Worm (Caenorhabditis elegans): ENCODE results near the gene immp-1.

The immp-1 gene

ce11 chrIII:11811839-11812238 is 37.1 kb downstream of the immp-1 start (continued):
- TF ChIP-seq ceh-9 (tag; optimal IDR thresholded peaks at IDR 0.05) (no peak), fos-1 (tag; optimal IDR thresholded peaks at IDR 0.05) (no peak), ceh-82 (tag; optimal IDR thresholded peaks at IDR 0.05) (no peak), ceh-16 (tag; optimal IDR thresholded peaks at IDR 0.05) (no peak), elt-2 (tag; optimal IDR thresholded peaks at IDR 0.05) (no peak), nhr-25 (tag; optimal IDR thresholded peaks at IDR 0.05) (peak; percentile 65), eor-1 (tag; optimal IDR thresholded peaks at IDR 0.05) (no peak), nhr-28 (tag; optimal IDR thresholded peaks at IDR 0.05) (no peak), nhr-11 (tag; optimal IDR thresholded peaks at IDR 0.05) (no peak), tbx-2 (tag; optimal IDR thresholded peaks at IDR 0.05) (no peak)

DNA sequence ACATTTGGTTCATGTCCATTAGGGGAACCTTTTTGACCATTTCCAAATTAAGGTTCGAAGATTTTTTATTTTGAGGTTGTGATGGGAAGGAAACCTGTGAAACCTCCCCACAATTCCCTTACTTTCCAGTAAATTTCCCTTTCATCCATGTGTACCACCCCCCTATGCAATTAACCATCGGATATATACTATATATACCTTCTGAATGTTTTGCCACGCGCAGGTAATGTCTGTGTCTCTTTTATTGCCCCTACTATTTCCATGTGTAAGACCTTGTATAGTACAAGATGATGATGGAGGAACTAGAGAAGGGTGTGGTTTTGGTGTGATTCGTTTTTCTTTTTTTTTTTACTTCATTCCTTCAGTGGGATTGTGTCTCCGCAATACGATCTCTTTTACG is 39.9 kb downstream of the immp-1 start:
- TF ChIP-seq nhr-25 (tag; optimal IDR thresholded peaks at IDR 0.05) (peak; percentile 45), nhr-23 (tag; optimal IDR thresholded peaks at IDR 0.05) (peak; percentile 20), ztf-4 (tag; optimal IDR thresholded peaks at IDR 0.05) (no peak), snpc-4 (tag; optimal IDR thresholded peaks at IDR 0.05) (no peak), ama-1 (optimal IDR thresholded peaks at IDR 0.05) (no peak)

ce11 chrIII:11816523-11817003 is 41.8 kb downstream of the immp-1 start, which contains the start of gene C18D11.1:
Gene C18D11.1, plus strand, starts transcription at chrIII:11816573.
- TF ChIP-seq nhr-25 (tag; optimal IDR thresholded peaks at IDR 0.05) (peak; percentile 67), nhr-11 (tag; optimal IDR thresholded peaks at IDR 0.05) (no peak), nfya-1 (tag; optimal IDR thresholded peaks at IDR 0.05; ENCODE audit: insufficient read depth) (no peak), fkh-2 (tag; optimal IDR thresholded peaks at IDR 0.05) (no peak)

- TF ChIP-seq snpc-4 (tag; optimal IDR thresholded peaks at IDR 0.05) (peak; percentile 61), nhr-76 (tag; optimal IDR thresholded peaks at IDR 0.05) (no peak), ZK546.5 (tag; optimal IDR thresholded peaks at IDR 0.05) (no peak), ceh-82 (tag; optimal IDR thresholded peaks at IDR 0.05) (no peak)
Observed at ce11 chrIII:11817865-11818264, 43.1 kb downstream of the immp-1 start.

- no peak for TF ChIP-seq nhr-25 (tag; optimal IDR thresholded peaks at IDR 0.05)
- no peak for TF ChIP-seq ztf-4 (tag; optimal IDR thresholded peaks at IDR 0.05)
- TF ChIP-seq nhr-237 (tag; optimal IDR thresholded peaks at IDR 0.05) = no peak
- TF ChIP-seq elt-3 (tag; optimal IDR thresholded peaks at IDR 0.05) = no peak
- TF ChIP-seq nhr-12 (tag; optimal IDR thresholded peaks at IDR 0.05) = no peak
- TF ChIP-seq ceh-28 (tag; optimal IDR thresholded peaks at IDR 0.05) = peak; percentile 7
- TF ChIP-seq ztf-11 (tag; optimal IDR thresholded peaks at IDR 0.05) = no peak
- TF ChIP-seq elt-2 (tag; optimal IDR thresholded peaks at IDR 0.05) = peak; percentile 89
- TF ChIP-seq nhr-43 (tag; optimal IDR thresholded peaks at IDR 0.05; ENCODE audit: poor library complexity, severe bottlenecking) = no peak
- TF ChIP-seq ama-1 (optimal IDR thresholded peaks at IDR 0.05) = no peak
- TF ChIP-seq nhr-11 (tag; optimal IDR thresholded peaks at IDR 0.05) = no peak
- no peak for TF ChIP-seq daf-12 (tag; optimal IDR thresholded peaks at IDR 0.05)
- TF ChIP-seq nfya-1 (tag; optimal IDR thresholded peaks at IDR 0.05; ENCODE audit: insufficient read depth) = no peak
- TF ChIP-seq ceh-82 (tag; optimal IDR thresholded peaks at IDR 0.05) = no peak
- TF ChIP-seq lsy-12 (tag; optimal IDR thresholded peaks at IDR 0.05) = no peak
- TF ChIP-seq pha-4 (tag; optimal IDR thresholded peaks at IDR 0.05) = peak; percentile 68
- TF ChIP-seq aly-2 (tag; optimal IDR thresholded peaks at IDR 0.05) = no peak
- no peak for TF ChIP-seq tbx-2 (tag; optimal IDR thresholded peaks at IDR 0.05)
- no peak for TF ChIP-seq lin-15B (tag; optimal IDR thresholded peaks at IDR 0.05)
- TF ChIP-seq pqm-1 (tag; optimal IDR thresholded peaks at IDR 0.05) = peak; percentile 78
- no peak for TF ChIP-seq lin-39 (tag; optimal IDR thresholded peaks at IDR 0.05)
- no peak for TF ChIP-seq eor-1 (tag; optimal IDR thresholded peaks at IDR 0.05)
- no peak for TF ChIP-seq unc-39 (tag; optimal IDR thresholded peaks at IDR 0.05)
Observed at ce11 chrIII:11822407-11822806, 47.7 kb downstream of the immp-1 start, which contains the start of gene maa-1. Gene maa-1, minus strand, starts transcription at chrIII:11822526.

ce11 chrIII:11823260-11823659 is 48.5 kb downstream of the immp-1 start, which contains the start of gene C18D11.3:
Gene C18D11.3, plus strand, starts transcription at chrIII:11823448.
- peak; percentile 50 for TF ChIP-seq ceh-28 (tag; optimal IDR thresholded peaks at IDR 0.05)
- peak; percentile 83 for TF ChIP-seq nhr-23 (tag; optimal IDR thresholded peaks at IDR 0.05)
- TF ChIP-seq egl-5 (tag; optimal IDR thresholded peaks at IDR 0.05) = peak; percentile 90
- TF ChIP-seq hmg-11 (tag; optimal IDR thresholded peaks at IDR 0.05) = peak; percentile 67
- TF ChIP-seq fkh-10 (GFP tag; optimal IDR thresholded peaks at IDR 0.05) = no peak
- TF ChIP-seq tbx-2 (tag; optimal IDR thresholded peaks at IDR 0.05) = peak; percentile 17
- no peak for TF ChIP-seq ceh-9 (tag; optimal IDR thresholded peaks at IDR 0.05)
- no peak for TF ChIP-seq fkh-2 (tag; optimal IDR thresholded peaks at IDR 0.05)
- TF ChIP-seq nhr-12 (tag; optimal IDR thresholded peaks at IDR 0.05) = no peak
- TF ChIP-seq nhr-25 (tag; optimal IDR thresholded peaks at IDR 0.05) = peak; percentile 93
- no peak for TF ChIP-seq mml-1 (tag; optimal IDR thresholded peaks at IDR 0.05)
- peak; percentile 98 for TF ChIP-seq pha-4 (tag; optimal IDR thresholded peaks at IDR 0.05)
- no peak for TF ChIP-seq nhr-77 (tag; optimal IDR thresholded peaks at IDR 0.05)
- no peak for TF ChIP-seq aly-2 (tag; optimal IDR thresholded peaks at IDR 0.05)
- TF ChIP-seq nhr-43 (tag; optimal IDR thresholded peaks at IDR 0.05; ENCODE audit: poor library complexity, severe bottlenecking) = peak; percentile 37
- TF ChIP-seq nhr-28 (tag; optimal IDR thresholded peaks at IDR 0.05) = no peak
- no peak for TF ChIP-seq ztf-4 (tag; optimal IDR thresholded peaks at IDR 0.05)
- TF ChIP-seq nhr-76 (tag; optimal IDR thresholded peaks at IDR 0.05) = no peak
- TF ChIP-seq ZK546.5 (tag; optimal IDR thresholded peaks at IDR 0.05) = no peak
- TF ChIP-seq daf-12 (tag; optimal IDR thresholded peaks at IDR 0.05) = no peak
- TF ChIP-seq egl-27 (tag; optimal IDR thresholded peaks at IDR 0.05) = no peak
- TF ChIP-seq elt-2 (tag; optimal IDR thresholded peaks at IDR 0.05) = peak; percentile 86
- TF ChIP-seq jun-1 (tag; optimal IDR thresholded peaks at IDR 0.05) = peak; percentile 66
- no peak for TF ChIP-seq unc-62 (GFP tag; optimal IDR thresholded peaks at IDR 0.05)
- TF ChIP-seq pqm-1 (tag; optimal IDR thresholded peaks at IDR 0.05) = peak; percentile 46
